Fruit fly (Drosophila melanogaster): ENCODE measurements around the gene Hyls1.
A peak's percentile ranks its signal among the peaks of the same experiment; 100 is the strongest.

Gene Hyls1

dm6 chr2L:16307026-16307703 is 45.3 kb downstream of the Hyls1 start, which contains the start of the genes CG5861 and Syx5 (continued):
- TF ChIP-seq fd102C (GFP tag; optimal IDR thresholded peaks at IDR 0.05) (no peak), CG12071 (GFP tag; optimal IDR thresholded peaks at IDR 0.05) (no peak), Fer2 (tag; optimal IDR thresholded peaks at IDR 0.05) (peak; percentile 42), CG13894 (tag; optimal IDR thresholded peaks at IDR 0.05) (no peak), lola (GFP tag; optimal IDR thresholded peaks at IDR 0.05) (peak in 1 of 3 experiments; percentile 36), fd96Cb (tag; optimal IDR thresholded peaks at IDR 0.05) (peak; percentile 26), wor (GFP tag; IDR thresholded peaks at IDR 0.05) (no peak), esg (GFP tag; conservative IDR thresholded peaks at IDR 0.05) (peak; percentile 44; the same call in 1 of the 2 replicates), odd (GFP tag; optimal IDR thresholded peaks at IDR 0.05) (peak; percentile 16), CG15514 (GFP tag; optimal IDR thresholded peaks at IDR 0.05) (peak; percentile 52), CG32767 (GFP tag; IDR thresholded peaks at IDR 0.05) (no peak), CG3726 (GFP tag; IDR thresholded peaks at IDR 0.05) (no peak), Adf1 (GFP tag; IDR thresholded peaks at IDR 0.05) (peak; percentile 47; the same call in 1 of the 2 replicates), CG6654 (GFP tag; optimal IDR thresholded peaks at IDR 0.05) (no peak), ci (GFP tag; IDR thresholded peaks at IDR 0.05) (no peak), gcm2 (GFP tag; optimal IDR thresholded peaks at IDR 0.05) (no peak), eve (GFP tag; optimal IDR thresholded peaks at IDR 0.05) (no peak), CG6254 (GFP tag; optimal IDR thresholded peaks at IDR 0.05) (no peak), CG4730 (GFP tag; IDR thresholded peaks at IDR 0.05) (peak; percentile 54; the same call in 1 of the 2 replicates), CG11560 (tag; IDR thresholded peaks at IDR 0.05) (no peak), nau (GFP tag; optimal IDR thresholded peaks at IDR 0.05) (peak; percentile 53), Hr51 (GFP tag; optimal IDR thresholded peaks at IDR 0.05) (no peak), btn (GFP tag; optimal IDR thresholded peaks at IDR 0.05) (no peak), fu2 (GFP tag; optimal IDR thresholded peaks at IDR 0.05) (no peak), D19B (GFP tag; optimal IDR thresholded peaks at IDR 0.05) (peak; percentile 17), CkIIα-i1 (GFP tag; IDR thresholded peaks at IDR 0.05) (no peak), CG8388 (GFP tag; optimal IDR thresholded peaks at IDR 0.05) (peak; percentile 47), CG7372 (GFP tag; IDR thresholded peaks at IDR 0.05) (0 out of 2 replicates have a peak, but pooled peaks have one; percentile 30), CG9932 (GFP tag; IDR thresholded peaks at IDR 0.05) (peak; percentile 88), CG14667 (GFP tag; IDR thresholded peaks at IDR 0.05) (no peak), Awh (GFP tag; IDR thresholded peaks at IDR 0.05) (no peak), Rfx (GFP tag; IDR thresholded peaks at IDR 0.05) (peak; percentile 69; the same call in 1 of the 2 replicates), CG11093 (GFP tag; IDR thresholded peaks at IDR 0.05) (no peak), tx (GFP tag; optimal IDR thresholded peaks at IDR 0.05) (no peak), CG8359 (GFP tag; optimal IDR thresholded peaks at IDR 0.05; ENCODE audit: borderline replicate concordance) (no peak), CG11504 (tag; optimal IDR thresholded peaks at IDR 0.05) (no peak), phol (tag; optimal IDR thresholded peaks at IDR 0.05) (peak; percentile 70), Asciz (GFP tag; optimal IDR thresholded peaks at IDR 0.05) (peak; percentile 14), Hand (GFP tag; optimal IDR thresholded peaks at IDR 0.05) (no peak), lilli (GFP tag; optimal IDR thresholded peaks at IDR 0.05) (peak; percentile 57), CG8944 (GFP tag; optimal IDR thresholded peaks at IDR 0.05) (no peak), CG6683 (GFP tag; optimal IDR thresholded peaks at IDR 0.05) (no peak), pfk (GFP tag; optimal IDR thresholded peaks at IDR 0.05) (no peak), CG15073 (GFP tag; optimal IDR thresholded peaks at IDR 0.05) (no peak), Mad (GFP tag; optimal IDR thresholded peaks at IDR 0.05) (peak; percentile 5), CG1024 (GFP tag; IDR thresholded peaks at IDR 0.05) (no peak), NC2β (GFP tag; optimal IDR thresholded peaks at IDR 0.05) (no peak), tll (GFP tag; optimal IDR thresholded peaks at IDR 0.05) (no peak), HLH54F (GFP tag; optimal IDR thresholded peaks at IDR 0.05) (no peak)
